Fruit fly (Drosophila melanogaster) whole organism: ENCODE results near the gene CG12171.

Experiments
- CG8478 ChIP-seq: fragments of >200 bp; optimal IDR thresholded peaks from 2 replicates; lab custom pipeline; 2018; ENCODE audit warnings: inconsistent platforms
- Dll ChIP-seq: fragments of >200 bp; optimal IDR thresholded peaks from 2 replicates; lab custom pipeline; 2017
- EcR ChIP-seq, 2 experiments: fragments of >200 bp; optimal IDR thresholded peaks; 2 replicates each; lab custom pipeline; 2017; ENCODE audit warnings: missing biosample characterization in 2 of 2, missing genetic modification characterization in 2 of 2, missing genetic modification reagents in 2 of 2
- pan ChIP-seq: fragments of >200 bp; optimal IDR thresholded peaks from 2 replicates; lab custom pipeline; 2017
- usp ChIP-seq: fragments of >200 bp; optimal IDR thresholded peaks from 2 replicates; lab custom pipeline; 2017; ENCODE audit warnings: missing biosample characterization, missing genetic modification characterization, mixed read lengths

- TF ChIP-seq pan (lab: Kevin White, UChicago), result no peak
- no peak for TF ChIP-seq CG8478 (lab: Kevin White, UChicago)
- no peak for TF ChIP-seq EcR (GFP tag; optimal IDR thresholded peaks at IDR 0.05; lab: Kevin White, UChicago)
- TF ChIP-seq usp (GFP tag; lab: Kevin White, UChicago), result no peak
- no peak for TF ChIP-seq Dll (lab: Kevin White, UChicago)
These were observed 37.8 kb downstream of the CG12171 start for dm6 chr3R:5671265-5671663.
